Worm (Caenorhabditis elegans): ENCODE data around the gene ceh-30.
A peak's percentile ranks its signal among the peaks of the same experiment; 100 is the strongest.

- TF ChIP-seq mdl-1 (tag; optimal IDR thresholded peaks at IDR 0.05): no peak
- peak; percentile 44 for TF ChIP-seq blmp-1 (tag; optimal IDR thresholded peaks at IDR 0.05; ENCODE audit: insufficient read depth)
- TF ChIP-seq zag-1 (tag; optimal IDR thresholded peaks at IDR 0.05): no peak
- TF ChIP-seq elt-1 (tag; optimal IDR thresholded peaks at IDR 0.05): no peak
- no peak for TF ChIP-seq ceh-82 (tag; optimal IDR thresholded peaks at IDR 0.05)
These were observed 38.8 kb downstream of the ceh-30 start, which contains the start of gene ztf-13 for ce11 chrX:3102165-3102564.

Data from whole organism, L2 larva.